Worm (Caenorhabditis elegans): ENCODE measurements around the gene F31B12.3.

DNA sequence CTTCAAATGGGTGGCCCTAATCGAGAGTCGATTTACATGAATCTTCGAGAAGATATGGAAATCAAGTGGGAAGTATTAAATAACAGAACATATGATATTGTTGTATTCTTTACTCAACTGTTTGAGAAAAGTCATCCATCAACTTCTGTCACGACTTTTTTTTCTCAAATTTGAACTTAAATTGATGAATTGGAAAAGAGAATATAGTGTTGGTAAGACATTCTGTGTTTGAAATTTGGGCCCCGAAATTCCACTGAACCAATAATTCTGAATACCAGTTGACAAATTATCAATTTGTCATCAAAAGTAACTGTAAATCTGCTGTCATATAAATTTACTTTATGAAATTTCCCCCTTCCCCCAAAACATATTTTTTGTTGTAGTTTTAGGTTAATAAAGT is 26.5 kb upstream of the F31B12.3 start:
- TF ChIP-seq T22C8.4 (GFP tag; IDR thresholded peaks at IDR 0.05), result no peak
- no peak for TF ChIP-seq flt-1 (GFP tag; IDR thresholded peaks at IDR 0.05)
- TF ChIP-seq ref-1 (GFP tag; conservative IDR thresholded peaks at IDR 0.05), result no peak
